Worm (Caenorhabditis elegans) whole organism, L4/young adult: ENCODE data around the gene hlh-31.

ENCODE experiments used
- W03F9.2 ChIP-seq: fragments of 150-350 bp; optimal IDR thresholded peaks from 2 replicates; lab custom pipeline; 2014; ENCODE audit warnings: missing biosample characterization, missing genetic modification characterization
- dao-5 ChIP-seq: sonication (generic microtip); optimal IDR thresholded peaks from 2 replicates; lab custom pipeline; 2016; ENCODE audit warnings: missing genotype, missing genetic modification characterization, moderate library complexity, missing compliant biosample characterization
- him-1 ChIP-seq: sonication (generic microtip); optimal IDR thresholded peaks from 2 replicates; lab custom pipeline; 2016; ENCODE audit warnings: missing genotype, missing genetic modification reagents, missing genetic modification characterization, missing compliant biosample characterization

DNA sequence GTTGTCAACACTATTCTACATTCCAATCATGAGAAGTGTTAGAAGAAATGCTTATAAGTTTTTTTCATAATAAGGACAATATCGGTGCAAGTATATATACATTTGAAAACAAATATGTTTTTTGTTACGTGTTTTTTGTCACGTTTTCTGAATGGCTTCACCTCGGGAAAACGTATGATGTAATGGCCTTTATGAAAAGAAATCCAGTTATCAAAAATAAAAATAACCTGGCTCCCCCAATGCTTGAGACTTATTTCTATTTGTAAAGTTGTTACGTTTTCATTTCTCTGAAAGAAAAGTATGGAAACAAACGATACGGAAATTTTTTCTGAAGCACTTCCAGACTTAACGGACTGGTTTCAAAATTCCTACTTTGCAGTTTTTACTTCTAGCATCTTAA lies 41.4 kb downstream of the hlh-31 start, which contains the start of gene srz-72:
- TF ChIP-seq dao-5 = no peak
- no peak for TF ChIP-seq him-1 (tag; lab: Kevin White, UChicago)
- no peak for TF ChIP-seq W03F9.2 (tag; lab: Kevin White, UChicago)
